Fruit fly (Drosophila melanogaster) whole organism: ENCODE data around the gene MFS3.

ENCODE experiments used
- CG8478 ChIP-seq: fragments of >200 bp; optimal IDR thresholded peaks from 2 replicates; lab custom pipeline; 2018; ENCODE audit warnings: inconsistent platforms
- Dll ChIP-seq: fragments of >200 bp; optimal IDR thresholded peaks from 2 replicates; lab custom pipeline; 2017
- EcR ChIP-seq, 2 experiments: fragments of >200 bp; optimal IDR thresholded peaks; 2 replicates each; lab custom pipeline; 2017; ENCODE audit warnings: missing biosample characterization in 2 of 2, missing genetic modification characterization in 2 of 2, missing genetic modification reagents in 2 of 2
- pan ChIP-seq: fragments of >200 bp; optimal IDR thresholded peaks from 2 replicates; lab custom pipeline; 2017
- psq ChIP-seq: fragments of >200 bp; optimal IDR thresholded peaks from 2 replicates; lab custom pipeline; 2017
- usp ChIP-seq: fragments of >200 bp; optimal IDR thresholded peaks from 2 replicates; lab custom pipeline; 2017; ENCODE audit warnings: missing biosample characterization, missing genetic modification characterization, mixed read lengths

The MFS3 gene

dm6 chr2L:1158519-1159319 lies 15.7 kb downstream of the MFS3 start, which contains the start of gene Tango14:
Gene Tango14 (plus strand): TSS chr2L:1158661.
- no peak for TF ChIP-seq EcR (GFP tag; optimal IDR thresholded peaks at IDR 0.05; lab: Kevin White, UChicago)
- no peak for TF ChIP-seq psq (lab: Kevin White, UChicago)
- no peak for TF ChIP-seq pan (lab: Kevin White, UChicago)
- TF ChIP-seq CG8478 (lab: Kevin White, UChicago), result no peak
- no peak for TF ChIP-seq usp (GFP tag; lab: Kevin White, UChicago)
- TF ChIP-seq Dll (lab: Kevin White, UChicago), result no peak

dm6 chr2L:1163538-1164143 lies 20.6 kb downstream of the MFS3 start, which contains the start of gene CG5080:
Gene CG5080 (minus strand): TSS chr2L:1163886.
- TF ChIP-seq Dll (lab: Kevin White, UChicago) (no peak), CG8478 (lab: Kevin White, UChicago) (no peak), pan (lab: Kevin White, UChicago) (no peak), psq (lab: Kevin White, UChicago) (no peak), EcR (GFP tag; optimal IDR thresholded peaks at IDR 0.05; lab: Kevin White, UChicago) (no peak), usp (GFP tag; lab: Kevin White, UChicago) (no peak)

dm6 chr2L:1164294-1164693 lies 21.3 kb downstream of the MFS3 start, which contains the start of gene IntS14:
Gene IntS14 (plus strand): TSS chr2L:1164443.
- TF ChIP-seq EcR (GFP tag; optimal IDR thresholded peaks at IDR 0.05; lab: Kevin White, UChicago) (no peak), Dll (lab: Kevin White, UChicago) (no peak), psq (lab: Kevin White, UChicago) (no peak), usp (GFP tag; lab: Kevin White, UChicago) (no peak), pan (lab: Kevin White, UChicago) (no peak), CG8478 (lab: Kevin White, UChicago) (no peak)

DNA sequence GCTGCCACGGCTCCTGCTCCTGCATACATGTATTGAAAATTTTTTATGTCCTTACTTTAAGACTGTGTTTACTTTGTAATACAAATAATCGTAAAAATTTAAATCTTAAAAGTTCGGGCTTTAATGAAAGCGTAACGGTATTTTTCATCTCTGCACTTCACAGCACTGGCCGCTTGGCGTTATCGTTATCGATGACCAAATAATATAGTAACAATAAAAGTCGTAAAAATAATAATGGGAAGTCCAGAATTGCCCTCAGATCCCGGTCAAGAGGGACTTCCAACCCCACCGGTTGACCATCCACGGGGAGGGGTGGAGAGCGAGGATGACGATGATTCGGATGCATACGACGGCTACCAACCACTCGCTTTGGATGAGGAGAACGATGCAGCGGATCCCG lies 23.3 kb downstream of the MFS3 start, which contains the start of gene CG14341:
Gene CG14341 (plus strand): TSS at position 181 of the 400 bp plus-strand sequence.
- TF ChIP-seq pan (lab: Kevin White, UChicago) (no peak), Dll (lab: Kevin White, UChicago) (no peak), CG8478 (lab: Kevin White, UChicago) (no peak), EcR (GFP tag; optimal IDR thresholded peaks at IDR 0.05; lab: Kevin White, UChicago) (no peak), usp (GFP tag; lab: Kevin White, UChicago) (no peak), psq (lab: Kevin White, UChicago) (no peak)

dm6 chr2L:1169867-1170415 lies 26.9 kb downstream of the MFS3 start, which contains the start of the genes CG31922 and Plap:
Gene CG31922 (plus strand): TSS chr2L:1170181.
Gene Plap (minus strand): TSS chr2L:1170365.
- TF ChIP-seq Dll (lab: Kevin White, UChicago) (no peak), CG8478 (lab: Kevin White, UChicago) (no peak), pan (lab: Kevin White, UChicago) (no peak), psq (lab: Kevin White, UChicago) (no peak)

dm6 chr2L:1172704-1173107 lies 29.7 kb downstream of the MFS3 start, which contains the start of the genes Charon and CG4887:
Gene Charon (minus strand): TSS chr2L:1172805.
Gene CG4887 (plus strand): TSS chr2L:1173009.
- TF ChIP-seq CG8478 (lab: Kevin White, UChicago), result no peak
- no peak for TF ChIP-seq EcR (GFP tag; optimal IDR thresholded peaks at IDR 0.05; lab: Kevin White, UChicago)
- TF ChIP-seq pan (lab: Kevin White, UChicago), result no peak
- TF ChIP-seq psq (lab: Kevin White, UChicago), result no peak
- TF ChIP-seq Dll (lab: Kevin White, UChicago), result no peak
- TF ChIP-seq usp (GFP tag; lab: Kevin White, UChicago), result no peak

DNA sequence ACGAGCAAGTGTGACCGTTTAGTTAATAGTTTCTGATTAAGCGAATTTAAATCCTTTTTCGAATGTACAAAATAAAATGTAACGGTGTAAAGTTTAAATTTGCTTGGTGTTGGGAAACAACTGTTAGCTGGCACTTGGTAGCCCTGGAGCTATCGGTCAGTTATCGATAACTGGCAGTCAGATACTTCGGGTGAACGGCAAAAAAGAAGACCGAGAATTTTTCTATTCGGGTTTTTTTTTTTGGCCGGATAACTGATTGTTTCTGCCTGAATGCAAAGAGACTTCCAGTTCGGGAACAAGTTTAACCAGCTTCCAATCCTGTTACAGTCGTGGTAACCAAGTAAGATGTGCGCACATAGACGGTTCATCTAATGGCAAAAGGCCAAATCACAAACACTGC lies 34.5 kb downstream of the MFS3 start, which contains the start of gene CG4896:
Gene CG4896 (plus strand): TSS at position 169 of the 400 bp plus-strand sequence.
- TF ChIP-seq Dll (lab: Kevin White, UChicago), result no peak
- TF ChIP-seq CG8478 (lab: Kevin White, UChicago), result no peak
- TF ChIP-seq pan (lab: Kevin White, UChicago), result no peak
- no peak for TF ChIP-seq psq (lab: Kevin White, UChicago)
- TF ChIP-seq usp (GFP tag; lab: Kevin White, UChicago), result no peak
- TF ChIP-seq EcR (GFP tag; optimal IDR thresholded peaks at IDR 0.05; lab: Kevin White, UChicago), result no peak

dm6 chr2L:1183799-1184198 lies 40.8 kb downstream of the MFS3 start, which contains the start of the genes CG5126 and Tgt:
Gene CG5126 (minus strand): TSS chr2L:1184020.
Gene Tgt (plus strand): TSS chr2L:1184065.
- TF ChIP-seq pan (lab: Kevin White, UChicago), result no peak
- no peak for TF ChIP-seq CG8478 (lab: Kevin White, UChicago)
- no peak for TF ChIP-seq Dll (lab: Kevin White, UChicago)
- TF ChIP-seq usp (GFP tag; lab: Kevin White, UChicago), result no peak
- TF ChIP-seq EcR (GFP tag; optimal IDR thresholded peaks at IDR 0.05; lab: Kevin White, UChicago), result no peak
- no peak for TF ChIP-seq psq (lab: Kevin White, UChicago)

- no peak for TF ChIP-seq CG8478 (lab: Kevin White, UChicago)
- TF ChIP-seq Dll (lab: Kevin White, UChicago), result peak; percentile 95
- TF ChIP-seq psq (lab: Kevin White, UChicago), result no peak
- no peak for TF ChIP-seq usp (GFP tag; lab: Kevin White, UChicago)
- TF ChIP-seq pan (lab: Kevin White, UChicago), result peak; percentile 86
- no peak for TF ChIP-seq EcR (GFP tag; optimal IDR thresholded peaks at IDR 0.05; lab: Kevin White, UChicago)
Measured at dm6 chr2L:1185642-1186497, 42.9 kb downstream of the MFS3 start, which contains the start of gene CG5001. Gene CG5001 (plus strand): TSS chr2L:1185757.
